Worm (Caenorhabditis elegans) whole organism, L4 larva: ENCODE results near the gene C45H4.21.

ENCODE experiments used
- F10B5.3 ChIP-seq: sonication (generic microtip); optimal IDR thresholded peaks from 2 replicates; lab custom pipeline; 2016; ENCODE audit warnings: mild to moderate bottlenecking, missing genetic modification characterization, missing compliant biosample characterization
- F49E8.2 ChIP-seq: sonication (generic microtip); optimal IDR thresholded peaks from 2 replicates; lab custom pipeline; 2016; ENCODE audit warnings: missing compliant biosample characterization, mild to moderate bottlenecking, missing genetic modification characterization, borderline replicate concordance
- R02D3.7 ChIP-seq: fragments of 150-350 bp; sonication (generic microtip); optimal IDR thresholded peaks from 3 replicates; lab custom pipeline; 2014; ENCODE audit warnings: missing biosample characterization, missing genetic modification characterization
- ZK337.2 ChIP-seq: fragments of 200-800 bp; sonication (Bioruptor generic); IDR thresholded peaks from 2 replicates; pipeline ENCODE4 v1.3.6; 2022; ENCODE audit warnings: missing genetic modification reagents, missing genetic modification characterization, missing compliant biosample characterization
- ZK546.5 ChIP-seq, 2 experiments: sonication (generic microtip); optimal IDR thresholded peaks; 2 replicates each; lab custom pipeline; 2017; ENCODE audit warnings: missing biosample characterization in 2 of 2, missing genetic modification characterization in 2 of 2
- aha-1 ChIP-seq: fragments of 150-350 bp; peaks from one replicate; lab custom pipeline; 2014; ENCODE audit warnings: missing biosample characterization, missing genetic modification characterization
- arid-1 ChIP-seq: fragments of 200-800 bp; sonication (Bioruptor generic); conservative IDR thresholded peaks from 2 replicates; pipeline ENCODE4 v1.3.6; 2022; ENCODE audit warnings: missing genetic modification reagents, missing genetic modification characterization, missing compliant biosample characterization
- ceh-62 ChIP-seq: sonication (generic microtip); optimal IDR thresholded peaks from 2 replicates; lab custom pipeline; 2017; ENCODE audit warnings: missing biosample characterization, missing genetic modification characterization
- ctbp-1 ChIP-seq: fragments of 200-800 bp; sonication (Bioruptor generic); IDR thresholded peaks from 2 replicates; pipeline ENCODE4 v1.3.6; 2022; ENCODE audit warnings: missing genetic modification reagents, missing genetic modification characterization, missing compliant biosample characterization
- daf-12 ChIP-seq: fragments of 150-350 bp; optimal IDR thresholded peaks from 2 replicates; lab custom pipeline; 2014; ENCODE audit warnings: missing biosample characterization, missing genetic modification reagents, missing genetic modification characterization
- daf-16 ChIP-seq, 3 experiments: sonication (generic microtip); optimal IDR thresholded peaks; 2 replicates each; lab custom pipeline; 2016 to 2017; ENCODE audit warnings: missing genetic modification characterization in 3 of 3, missing genetic modification reagents in 3 of 3, mild to moderate bottlenecking in 2 of 3, missing compliant biosample characterization in 2 of 3, missing biosample characterization in 1 of 3, moderate library complexity in 1 of 3
- daf-19 ChIP-seq: fragments of 200-800 bp; sonication (Bioruptor generic); conservative IDR thresholded peaks from 2 replicates; pipeline ENCODE4 v1.3.6; 2022; ENCODE audit warnings: missing genetic modification characterization, missing compliant biosample characterization
- dmd-6 ChIP-seq: fragments of 200-800 bp; sonication (Bioruptor generic); IDR thresholded peaks from 2 replicates; pipeline ENCODE4 v1.3.6; 2022; ENCODE audit warnings: missing genetic modification reagents, missing genetic modification characterization, missing compliant biosample characterization
- dpl-1 ChIP-seq: fragments of 150-350 bp; optimal IDR thresholded peaks from 2 replicates; lab custom pipeline; 2014; ENCODE audit warnings: missing biosample characterization, missing genetic modification reagents, missing genetic modification characterization
- duxl-1 ChIP-seq: sonication (generic microtip); optimal IDR thresholded peaks from 2 replicates; lab custom pipeline; 2016; ENCODE audit warnings: mild to moderate bottlenecking, missing genetic modification characterization, moderate library complexity, missing compliant biosample characterization; ENCODE audit not compliant: poor library complexity
- dve-1 ChIP-seq: sonication (generic microtip); optimal IDR thresholded peaks from 2 replicates; lab custom pipeline; 2017; ENCODE audit warnings: antibody characterized with exemption, mild to moderate bottlenecking, missing genetic modification characterization, missing compliant biosample characterization; ENCODE audit not compliant: insufficient read depth
- egl-27 ChIP-seq: sonication (generic microtip); optimal IDR thresholded peaks from 3 replicates; lab custom pipeline; 2017; ENCODE audit warnings: missing biosample characterization, missing genetic modification reagents, missing genetic modification characterization
- fkh-10 ChIP-seq: fragments of 150-350 bp; optimal IDR thresholded peaks from 2 replicates; lab custom pipeline; 2014; ENCODE audit warnings: missing biosample characterization, missing genetic modification reagents, missing genetic modification characterization
- hif-1 ChIP-seq, 2 experiments: sonication (generic microtip); optimal IDR thresholded peaks; 2 replicates each; lab custom pipeline; 2016 to 2017; ENCODE audit warnings: missing compliant biosample characterization in 2 of 2, missing genetic modification characterization in 2 of 2, missing genetic modification reagents in 2 of 2, missing genotype in 2 of 2, mild to moderate bottlenecking in 1 of 2
- hlh-11 ChIP-seq: fragments of 200-800 bp; sonication (Bioruptor generic); optimal IDR thresholded peaks from 2 replicates; lab custom pipeline; 2018; ENCODE audit warnings: mild to moderate bottlenecking, missing genetic modification characterization, missing compliant biosample characterization
- hlh-30 ChIP-seq: sonication (generic microtip); optimal IDR thresholded peaks from 2 replicates; lab custom pipeline; 2017; ENCODE audit warnings: antibody characterized with exemption, mild to moderate bottlenecking, missing genetic modification characterization, missing compliant biosample characterization; ENCODE audit not compliant: insufficient read depth
- hmg-1.1 ChIP-seq: fragments of 200-800 bp; sonication (Bioruptor generic); IDR thresholded peaks from 2 replicates; pipeline ENCODE4 v1.3.6; 2022; ENCODE audit warnings: missing genetic modification reagents, missing genetic modification characterization, missing compliant biosample characterization
- jun-1 ChIP-seq: fragments of 150-350 bp; optimal IDR thresholded peaks from 2 replicates; lab custom pipeline; 2014; ENCODE audit warnings: missing biosample characterization, missing genetic modification reagents, missing genetic modification characterization
- lim-7 ChIP-seq: fragments of 200-800 bp; sonication (Bioruptor generic); IDR thresholded peaks from 2 replicates; pipeline ENCODE4 v1.3.6; 2022; ENCODE audit warnings: missing genetic modification characterization, missing compliant biosample characterization
- lin-39 ChIP-seq: fragments of 150-350 bp; optimal IDR thresholded peaks from 2 replicates; lab custom pipeline; 2014; ENCODE audit warnings: missing biosample characterization, missing genetic modification reagents, missing genetic modification characterization
- mdl-1 ChIP-seq, 2 experiments: fragments of 150-350 bp in 1 of 2; sonication (generic microtip) in 1 of 2; optimal IDR thresholded peaks; 2 replicates each; lab custom pipeline; 2014 to 2017; ENCODE audit warnings: missing biosample characterization in 2 of 2, missing genetic modification characterization in 2 of 2
- mdt-29 ChIP-seq: fragments of 200-800 bp; sonication (Bioruptor generic); IDR thresholded peaks from 2 replicates; pipeline ENCODE4 v1.3.6; 2022; ENCODE audit warnings: missing genetic modification reagents, missing genetic modification characterization, missing compliant biosample characterization
- mep-1 ChIP-seq: fragments of 150-350 bp; sonication (generic microtip); optimal IDR thresholded peaks from 3 replicates; lab custom pipeline; 2014; ENCODE audit warnings: missing biosample characterization, missing genetic modification characterization
- mes-2 ChIP-seq: sonication (generic microtip); optimal IDR thresholded peaks from 2 replicates; lab custom pipeline; 2016; ENCODE audit warnings: missing genotype, mild to moderate bottlenecking, missing genetic modification characterization, missing compliant biosample characterization; ENCODE audit not compliant: poor library complexity, severe bottlenecking
- mxl-3 ChIP-seq: fragments of 200-800 bp; sonication (Bioruptor generic); optimal IDR thresholded peaks from 2 replicates; lab custom pipeline; 2018; ENCODE audit warnings: mild to moderate bottlenecking, missing genetic modification characterization, missing compliant biosample characterization
- nhr-10 ChIP-seq: fragments of 150-350 bp; optimal IDR thresholded peaks from 2 replicates; lab custom pipeline; 2014; ENCODE audit warnings: missing biosample characterization, missing genetic modification characterization
- nhr-237 ChIP-seq: sonication (generic microtip); optimal IDR thresholded peaks from 2 replicates; lab custom pipeline; 2017; ENCODE audit warnings: missing biosample characterization, missing genetic modification characterization
- nhr-25 ChIP-seq: sonication (generic microtip); optimal IDR thresholded peaks from 2 replicates; lab custom pipeline; 2017; ENCODE audit warnings: missing genetic modification characterization, mild to moderate bottlenecking, missing compliant biosample characterization, antibody characterized with exemption, moderate library complexity, borderline replicate concordance; ENCODE audit not compliant: insufficient read depth
- nhr-28 ChIP-seq: fragments of 150-350 bp; optimal IDR thresholded peaks from 2 replicates; lab custom pipeline; 2014; ENCODE audit warnings: missing biosample characterization, missing genetic modification characterization
- nhr-41 ChIP-seq: fragments of 200-800 bp; sonication (Bioruptor generic); IDR thresholded peaks from 2 replicates; pipeline ENCODE4 v1.3.6; 2022; ENCODE audit warnings: missing genetic modification reagents, missing genetic modification characterization, missing compliant biosample characterization
- nhr-6 ChIP-seq: fragments of 150-350 bp; optimal IDR thresholded peaks from 2 replicates; lab custom pipeline; 2014; ENCODE audit warnings: missing biosample characterization, missing genetic modification characterization
- nhr-77 ChIP-seq: fragments of 150-350 bp; optimal IDR thresholded peaks from 2 replicates; lab custom pipeline; 2014; ENCODE audit warnings: missing biosample characterization, missing genetic modification characterization
- php-3 ChIP-seq: fragments of 200-800 bp; sonication (Bioruptor generic); IDR thresholded peaks from 2 replicates; pipeline ENCODE4 v1.3.6; 2022; ENCODE audit warnings: missing genetic modification reagents, missing genetic modification characterization, missing compliant biosample characterization
- pqm-1 ChIP-seq: sonication (generic microtip); optimal IDR thresholded peaks from 2 replicates; lab custom pipeline; 2017; ENCODE audit warnings: missing biosample characterization, missing genetic modification characterization
- saeg-2 ChIP-seq: fragments of 200-800 bp; sonication (Bioruptor generic); IDR thresholded peaks from 2 replicates; pipeline ENCODE4 v1.3.6; 2022; ENCODE audit warnings: missing genetic modification reagents, missing genetic modification characterization, missing compliant biosample characterization
- sdz-12 ChIP-seq: fragments of 200-800 bp; sonication (Bioruptor generic); optimal IDR thresholded peaks from 2 replicates; lab custom pipeline; 2018; ENCODE audit warnings: mild to moderate bottlenecking, missing genetic modification characterization, missing compliant biosample characterization
- snpc-4 ChIP-seq: fragments of 150-350 bp; optimal IDR thresholded peaks from 2 replicates; lab custom pipeline; 2014; ENCODE audit warnings: missing biosample characterization, missing genetic modification characterization
- spr-1 ChIP-seq: sonication (generic microtip); optimal IDR thresholded peaks from 2 replicates; lab custom pipeline; 2016; ENCODE audit warnings: mild to moderate bottlenecking, missing genetic modification characterization, missing compliant biosample characterization
- tag-97 ChIP-seq: fragments of 200-800 bp; sonication (Bioruptor generic); IDR thresholded peaks from 2 replicates; pipeline ENCODE4 v1.3.6; 2022; ENCODE audit warnings: missing genetic modification characterization, missing compliant biosample characterization
- unc-130 ChIP-seq: sonication (generic microtip); optimal IDR thresholded peaks from 2 replicates; lab custom pipeline; 2016; ENCODE audit warnings: missing genetic modification reagents, missing genetic modification characterization, missing compliant biosample characterization
- vab-7 ChIP-seq: fragments of 200-800 bp; sonication (Bioruptor generic); IDR thresholded peaks from 2 replicates; pipeline ENCODE4 v1.3.6; 2022; ENCODE audit warnings: missing genetic modification reagents, missing genetic modification characterization, missing compliant biosample characterization
- zfp-2 ChIP-seq: sonication (generic microtip); optimal IDR thresholded peaks from 2 replicates; lab custom pipeline; 2016; ENCODE audit warnings: mild to moderate bottlenecking, missing genetic modification characterization, missing compliant biosample characterization
- zip-2 ChIP-seq: fragments of 150-350 bp; optimal IDR thresholded peaks from 2 replicates; lab custom pipeline; 2014; ENCODE audit warnings: missing biosample characterization, missing genetic modification characterization
- ztf-11 ChIP-seq: fragments of 150-350 bp; optimal IDR thresholded peaks from 2 replicates; lab custom pipeline; 2014; ENCODE audit warnings: missing biosample characterization, missing genetic modification characterization

C45H4.21 gene

DNA sequence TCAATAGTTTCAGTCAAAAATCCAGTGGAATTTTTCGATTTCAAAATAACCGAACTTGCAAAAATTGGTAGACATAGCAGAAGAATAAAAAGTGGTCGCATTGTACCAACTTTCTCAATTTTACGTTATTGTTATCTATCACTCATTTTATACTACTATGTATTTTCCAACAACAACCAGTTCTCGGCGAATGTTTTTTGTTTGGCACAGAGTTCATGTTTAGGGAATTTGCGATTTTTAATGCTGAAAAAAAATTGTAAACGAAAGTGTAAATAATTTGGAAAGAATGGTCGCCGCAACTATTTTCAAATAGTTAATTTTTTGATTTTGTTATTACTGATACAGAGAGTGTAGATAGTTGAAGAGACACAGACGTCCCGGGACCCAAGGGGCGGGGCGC lies at the start of gene C45H4.21:
TSS of gene C45H4.21 (minus strand) at position 101 of the 400 bp plus-strand sequence.
- TF ChIP-seq vab-7 (GFP tag; lab: Robert Waterston, UW) (no peak), arid-1 (GFP tag; lab: Robert Waterston, UW) (no peak), mxl-3 (GFP tag; lab: Kevin White, UChicago) (no peak), R02D3.7 (tag; lab: Kevin White, UChicago) (no peak), ctbp-1 (GFP tag; lab: Robert Waterston, UW) (no peak), tag-97 (no peak), ZK337.2 (no peak), nhr-237 (tag; lab: Kevin White, UChicago) (no peak), ZK546.5 (tag; optimal IDR thresholded peaks at IDR 0.05; lab: Kevin White, UChicago) (no peak), daf-12 (tag; lab: Kevin White, UChicago) (no peak)

DNA sequence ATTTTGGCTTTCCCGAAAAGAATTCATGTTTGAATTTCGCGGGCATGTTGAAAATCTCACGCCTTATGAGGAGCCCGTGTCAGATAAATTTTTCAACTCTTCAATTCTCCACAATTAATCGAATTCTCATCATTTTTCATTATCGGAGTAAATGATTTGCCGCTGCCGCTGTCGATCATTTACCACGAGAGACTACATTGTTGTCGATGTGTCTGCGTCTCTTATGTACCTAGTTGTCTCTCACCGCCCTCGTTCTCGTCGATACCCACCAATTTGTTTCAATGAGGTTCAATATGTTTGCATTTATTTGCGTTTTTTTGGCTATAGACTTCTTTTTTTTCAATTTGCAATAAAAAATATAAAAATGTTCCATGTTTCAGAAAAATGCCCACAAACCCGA lies 42.8 kb upstream of the C45H4.21 start, which contains the start of gene nhr-13:
TSS of gene nhr-13 (plus strand) at position 369 of the 400 bp plus-strand sequence.
- TF ChIP-seq daf-16 (GFP tag; optimal IDR thresholded peaks at IDR 0.05; lab: Kevin White, UChicago) (no peak), daf-16 (tag; optimal IDR thresholded peaks at IDR 0.05; lab: Kevin White, UChicago) (peak; percentile 47), egl-27 (no peak), sdz-12 (GFP tag; lab: Kevin White, UChicago) (no peak), tag-97 (no peak), dve-1 (tag; lab: Kevin White, UChicago) (peak; percentile 11), nhr-28 (tag; lab: Kevin White, UChicago) (peak; percentile 53), zip-2 (tag; lab: Kevin White, UChicago) (no peak), php-3 (GFP tag; lab: Robert Waterston, UW) (no peak), snpc-4 (tag; lab: Kevin White, UChicago) (no peak), arid-1 (GFP tag; lab: Robert Waterston, UW) (no peak), pqm-1 (tag; lab: Kevin White, UChicago) (no peak), duxl-1 (tag; lab: Kevin White, UChicago) (peak; percentile 30), mdl-1 (tag; optimal IDR thresholded peaks at IDR 0.05; lab: Kevin White, UChicago) (peak in 1 of 2 experiments; percentile 13), spr-1 (tag; lab: Kevin White, UChicago) (no peak), dmd-6 (GFP tag; lab: Robert Waterston, UW) (peak; percentile 61), hlh-11 (tag; lab: Kevin White, UChicago) (peak; percentile 35), daf-19 (GFP tag; lab: Robert Waterston, UW) (no peak), hmg-1.1 (GFP tag; lab: Robert Waterston, UW) (peak; percentile 56; the same call in 1 of the 2 replicates), nhr-25 (no peak), mxl-3 (GFP tag; lab: Kevin White, UChicago) (no peak), mdt-29 (no peak), hif-1 (tag; optimal IDR thresholded peaks at IDR 0.05; lab: Kevin White, UChicago) (no peak), jun-1 (no peak), hlh-30 (peak; percentile 53), nhr-77 (tag; lab: Kevin White, UChicago) (no peak), aha-1 (tag; lab: Kevin White, UChicago) (peak; percentile 82), ztf-11 (no peak), mes-2 (peak; percentile 29)

DNA sequence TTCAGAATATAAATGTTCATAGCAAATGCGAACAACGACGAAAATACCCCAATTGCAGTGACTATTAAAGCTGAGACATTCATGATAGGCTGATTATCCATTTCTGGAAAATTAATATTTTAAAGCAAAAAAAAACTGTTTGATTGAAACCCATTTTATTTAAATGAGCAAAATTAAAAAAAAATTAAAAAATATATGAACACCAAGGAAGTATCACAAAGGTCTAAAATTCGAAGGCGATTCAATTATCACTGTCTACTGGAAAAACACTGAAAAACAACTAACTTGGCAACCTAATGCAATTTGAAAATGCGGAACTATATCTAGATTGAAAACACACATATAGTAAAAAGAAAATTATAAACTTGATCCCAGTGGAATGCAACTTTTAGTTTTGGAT lies 41.8 kb upstream of the C45H4.21 start, which contains the start of gene srbc-42:
TSS of gene srbc-42 (minus strand) at position 101 of the 400 bp plus-strand sequence.
- TF ChIP-seq saeg-2 (GFP tag; lab: Robert Waterston, UW) (no peak), zfp-2 (tag; lab: Kevin White, UChicago) (no peak), mep-1 (tag; lab: Kevin White, UChicago) (no peak), F49E8.2 (tag; lab: Kevin White, UChicago) (no peak), unc-130 (GFP tag; lab: Kevin White, UChicago) (no peak), arid-1 (GFP tag; lab: Robert Waterston, UW) (no peak), dpl-1 (GFP tag; lab: Kevin White, UChicago) (no peak), nhr-6 (tag; lab: Kevin White, UChicago) (no peak), fkh-10 (no peak), F10B5.3 (tag; lab: Kevin White, UChicago) (no peak), lim-7 (GFP tag; lab: Robert Waterston, UW) (no peak), mes-2 (no peak), lin-39 (tag; lab: Kevin White, UChicago) (no peak), ceh-62 (no peak), dve-1 (tag; lab: Kevin White, UChicago) (no peak), nhr-10 (tag; lab: Kevin White, UChicago) (no peak), nhr-41 (GFP tag; lab: Robert Waterston, UW) (no peak)
